Fruit fly (Drosophila melanogaster) whole organism, embryonic: Measurements from ENCODE around the gene JMJD4.

ENCODE experiments used
- Adf1 ChIP-seq: fragments of 200-800 bp; sonication (Bioruptor generic); IDR thresholded peaks from 2 replicates; pipeline ENCODE4 v1.3.6; 2022; ENCODE audit warnings: missing biosample characterization, missing genetic modification characterization
- Atf6 ChIP-seq: fragments of 200-800 bp; sonication (Bioruptor generic); IDR thresholded peaks from 2 replicates; pipeline ENCODE4 v1.3.6; 2022; ENCODE audit warnings: missing biosample characterization, missing genetic modification characterization
- B-H2 ChIP-seq: fragments of 200-800 bp; sonication (Bioruptor generic); optimal IDR thresholded peaks from 2 replicates; lab custom pipeline; 2018; ENCODE audit warnings: missing biosample characterization, mild to moderate bottlenecking, missing genetic modification characterization
- CG11093 ChIP-seq: fragments of 200-800 bp; sonication (Bioruptor generic); IDR thresholded peaks from 3 replicates; pipeline ENCODE4 v1.3.6; 2022; ENCODE audit warnings: missing biosample characterization, missing genetic modification characterization
- CG11398 ChIP-seq: fragments of 200-800 bp; sonication (Bioruptor generic); optimal IDR thresholded peaks from 2 replicates; lab custom pipeline; 2016; ENCODE audit warnings: missing biosample characterization, missing genetic modification characterization
- CG12659 ChIP-seq: fragments of 200-800 bp; sonication (Bioruptor generic); optimal IDR thresholded peaks from 3 replicates; lab custom pipeline; 2017; ENCODE audit warnings: mild to moderate bottlenecking, missing biosample characterization, missing genetic modification reagents, missing genetic modification characterization
- CG13296 ChIP-seq: fragments of 200-800 bp; sonication (Bioruptor generic); optimal IDR thresholded peaks from 3 replicates; lab custom pipeline; 2018; ENCODE audit warnings: missing biosample characterization, mild to moderate bottlenecking, missing genetic modification characterization
- CG13624 ChIP-seq: fragments of 200-800 bp; sonication (Bioruptor generic); optimal IDR thresholded peaks from 2 replicates; lab custom pipeline; 2016; ENCODE audit warnings: missing biosample characterization, missing genetic modification characterization
- CG14667 ChIP-seq: fragments of 200-800 bp; sonication (Bioruptor generic); IDR thresholded peaks from 2 replicates; pipeline ENCODE4 v1.3.6; 2022; ENCODE audit warnings: missing biosample characterization, missing genetic modification characterization
- CG17912 ChIP-seq: fragments of 200-800 bp; sonication (Bioruptor generic); optimal IDR thresholded peaks from 2 replicates; lab custom pipeline; 2018; ENCODE audit warnings: missing biosample characterization, mild to moderate bottlenecking, missing genetic modification characterization
- CG30431 ChIP-seq: fragments of 200-800 bp; sonication (Bioruptor generic); optimal IDR thresholded peaks from 2 replicates; lab custom pipeline; 2017; ENCODE audit warnings: missing biosample characterization, missing genetic modification characterization
- CG3163 ChIP-seq: fragments of 200-800 bp; sonication (Bioruptor generic); optimal IDR thresholded peaks from 3 replicates; lab custom pipeline; 2016; ENCODE audit warnings: missing biosample characterization, missing genetic modification characterization
- CG4854 ChIP-seq: fragments of 200-800 bp; sonication (Bioruptor generic); optimal IDR thresholded peaks from 2 replicates; lab custom pipeline; 2016; ENCODE audit warnings: missing biosample characterization, missing genetic modification characterization, inconsistent platforms
- CG6683 ChIP-seq: fragments of 200-800 bp; sonication (Bioruptor generic); optimal IDR thresholded peaks from 2 replicates; lab custom pipeline; 2017; ENCODE audit warnings: missing biosample characterization, mild to moderate bottlenecking, missing genetic modification characterization, missing genetic modification reagents
- CG6689 ChIP-seq: fragments of 200-800 bp; sonication (Bioruptor generic); IDR thresholded peaks from 2 replicates; pipeline ENCODE4 v1.3.6; 2022; ENCODE audit warnings: missing biosample characterization, missing genetic modification characterization
- CG7745 ChIP-seq: fragments of 200-800 bp; sonication (Bioruptor generic); optimal IDR thresholded peaks from 2 replicates; lab custom pipeline; 2018; ENCODE audit warnings: missing biosample characterization, mild to moderate bottlenecking, missing genetic modification characterization, moderate library complexity
- CG7786 ChIP-seq: fragments of 200-800 bp; sonication (Bioruptor generic); optimal IDR thresholded peaks from 2 replicates; lab custom pipeline; 2016; ENCODE audit warnings: missing biosample characterization, missing genetic modification characterization
- CG8290 ChIP-seq, 3 experiments: fragments of 200-800 bp; sonication (Bioruptor generic); optimal IDR thresholded peaks; 2 replicates each; lab custom pipeline; 2016 to 2019; ENCODE audit warnings: missing biosample characterization in 3 of 3, missing genetic modification characterization in 3 of 3, mild to moderate bottlenecking in 2 of 3, moderate library complexity in 1 of 3
- CoRest ChIP-seq: fragments of 200-800 bp; sonication (Bioruptor generic); optimal IDR thresholded peaks from 3 replicates; lab custom pipeline; 2018; ENCODE audit warnings: missing biosample characterization, mild to moderate bottlenecking, missing genetic modification characterization, moderate library complexity
- CrebB ChIP-seq: fragments of 200-800 bp; sonication (Bioruptor generic); optimal IDR thresholded peaks from 3 replicates; lab custom pipeline; 2018; ENCODE audit warnings: missing biosample characterization, mild to moderate bottlenecking, missing genetic modification characterization
- E2f1 ChIP-seq: fragments of 200-800 bp; sonication (Bioruptor generic); IDR thresholded peaks from 2 replicates; pipeline ENCODE4 v1.3.6; 2022; ENCODE audit warnings: missing biosample characterization, missing genetic modification characterization
- Gsc ChIP-seq: fragments of 200-800 bp; sonication (Bioruptor generic); IDR thresholded peaks from 2 replicates; pipeline ENCODE4 v1.3.6; 2022; ENCODE audit warnings: missing biosample characterization, missing genetic modification characterization
- Hmr ChIP-seq: fragments of 200-800 bp; sonication (Bioruptor generic); optimal IDR thresholded peaks from 3 replicates; lab custom pipeline; 2017; ENCODE audit warnings: mild to moderate bottlenecking, missing biosample characterization, missing genetic modification reagents, missing genetic modification characterization
- Meics ChIP-seq: fragments of 200-800 bp; sonication (Bioruptor generic); optimal IDR thresholded peaks from 2 replicates; lab custom pipeline; 2017; ENCODE audit warnings: missing biosample characterization, mild to moderate bottlenecking, missing genetic modification characterization
- NFAT ChIP-seq: fragments of 200-800 bp; sonication (Bioruptor generic); IDR thresholded peaks from 2 replicates; pipeline ENCODE4 v1.3.6; 2022; ENCODE audit warnings: missing biosample characterization, missing genetic modification characterization
- Rfx ChIP-seq: fragments of 200-800 bp; sonication (Bioruptor generic); IDR thresholded peaks from 2 replicates; pipeline ENCODE4 v1.3.6; 2022; ENCODE audit warnings: missing biosample characterization, missing genetic modification characterization
- Scr ChIP-seq: fragments of 200-800 bp; sonication (Bioruptor generic); IDR thresholded peaks from 2 replicates; pipeline ENCODE4 v1.3.6; 2022; ENCODE audit warnings: missing biosample characterization, missing genetic modification characterization; ENCODE audit not compliant: partially characterized antibody
- Sry-δ ChIP-seq: fragments of 200-800 bp; sonication (Bioruptor generic); optimal IDR thresholded peaks from 2 replicates; lab custom pipeline; 2016; ENCODE audit warnings: missing biosample characterization, missing genetic modification characterization
- TFAM ChIP-seq: fragments of 200-800 bp; sonication (Bioruptor generic); optimal IDR thresholded peaks from 2 replicates; lab custom pipeline; 2017; ENCODE audit warnings: missing biosample characterization, missing genetic modification characterization, inconsistent platforms
- Taf1 ChIP-seq: fragments of 200-800 bp; sonication (Bioruptor generic); IDR thresholded peaks from 2 replicates; pipeline ENCODE4 v1.3.6; 2022; ENCODE audit warnings: missing biosample characterization, missing genetic modification characterization
- aop ChIP-seq: fragments of 200-800 bp; sonication (Bioruptor generic); IDR thresholded peaks from 2 replicates; pipeline ENCODE4 v1.3.6; 2022; ENCODE audit warnings: missing biosample characterization, missing genetic modification characterization
- crp ChIP-seq, 2 experiments: fragments of 200-800 bp; sonication (Bioruptor generic); optimal IDR thresholded peaks; 2 replicates in 1 of 2; 3 replicates in 1 of 2; lab custom pipeline; 2017; ENCODE audit warnings: missing biosample characterization in 2 of 2, missing genetic modification characterization in 2 of 2, mild to moderate bottlenecking in 1 of 2, moderate library complexity in 1 of 2
- gcm2 ChIP-seq: fragments of 200-800 bp; sonication (Bioruptor generic); optimal IDR thresholded peaks from 2 replicates; lab custom pipeline; 2016; ENCODE audit warnings: missing biosample characterization, missing genetic modification characterization
- gfzf ChIP-seq: fragments of 200-800 bp; sonication (Bioruptor generic); optimal IDR thresholded peaks from 2 replicates; lab custom pipeline; 2016; ENCODE audit warnings: missing biosample characterization, mild to moderate bottlenecking, missing genetic modification characterization, moderate library complexity
- jigr1 ChIP-seq: fragments of 200-800 bp; sonication (Bioruptor generic); IDR thresholded peaks from 3 replicates; pipeline ENCODE4 v1.3.6; 2022; ENCODE audit warnings: missing biosample characterization, missing genetic modification characterization
- kah ChIP-seq: fragments of 200-800 bp; sonication (Bioruptor generic); optimal IDR thresholded peaks from 2 replicates; lab custom pipeline; 2018; ENCODE audit warnings: missing biosample characterization, mild to moderate bottlenecking, missing genetic modification characterization
- pho ChIP-seq: fragments of 200-800 bp; sonication (Bioruptor generic); optimal IDR thresholded peaks from 2 replicates; lab custom pipeline; 2016; ENCODE audit warnings: missing biosample characterization, missing genetic modification characterization
- psq ChIP-seq: fragments of 200-800 bp; sonication (Bioruptor generic); optimal IDR thresholded peaks from 2 replicates; lab custom pipeline; 2017; ENCODE audit warnings: missing biosample characterization, missing genetic modification characterization
- ranshi ChIP-seq: fragments of 200-800 bp; sonication (Bioruptor generic); IDR thresholded peaks from 2 replicates; pipeline ENCODE4 v1.3.6; 2022; ENCODE audit warnings: missing biosample characterization, missing genetic modification characterization
- sc ChIP-seq, 3 experiments: fragments of >200 bp in 2 of 3; fragments of 200-800 bp in 1 of 3; sonication (Bioruptor generic) in 1 of 3; optimal IDR thresholded peaks; 2 replicates in 2 of 3; 3 replicates in 1 of 3; lab custom pipeline; 2017; ENCODE audit warnings: mild to moderate bottlenecking in 1 of 3, missing biosample characterization in 1 of 3, missing genetic modification characterization in 1 of 3, missing genetic modification reagents in 1 of 3
- sens ChIP-seq: fragments of 200-800 bp; sonication (Bioruptor generic); peaks from one replicate; lab custom pipeline; 2016; ENCODE audit warnings: missing biosample characterization, missing genetic modification characterization
- sens-2 ChIP-seq: fragments of 200-800 bp; sonication (Bioruptor generic); IDR thresholded peaks from 2 replicates; pipeline ENCODE4 v1.3.6; 2022; ENCODE audit warnings: missing biosample characterization, missing genetic modification characterization
- sima ChIP-seq: fragments of 200-800 bp; sonication (Bioruptor generic); optimal IDR thresholded peaks from 2 replicates; lab custom pipeline; 2016; ENCODE audit warnings: missing biosample characterization, missing genetic modification characterization
- tgo ChIP-seq: fragments of 200-800 bp; sonication (Bioruptor generic); IDR thresholded peaks from 3 replicates; pipeline ENCODE4 v1.3.6; 2022; ENCODE audit warnings: missing biosample characterization, missing genetic modification characterization
- unpg ChIP-seq: fragments of 200-800 bp; sonication (Bioruptor generic); optimal IDR thresholded peaks from 3 replicates; lab custom pipeline; 2018; ENCODE audit warnings: missing biosample characterization, mild to moderate bottlenecking, missing genetic modification characterization, moderate library complexity
- vfl ChIP-seq: fragments of 200-800 bp; sonication (Bioruptor generic); optimal IDR thresholded peaks from 2 replicates; lab custom pipeline; 2016; ENCODE audit warnings: missing biosample characterization, missing genetic modification characterization
- vnd ChIP-seq: fragments of 200-800 bp; sonication (Bioruptor generic); IDR thresholded peaks from 3 replicates; pipeline ENCODE4 v1.3.6; 2022; ENCODE audit warnings: missing biosample characterization, missing genetic modification characterization; ENCODE audit not compliant: partially characterized antibody

JMJD4 gene

dm6 chr2L:18137591-18138247, 21.4 kb downstream of the JMJD4 start, which contains the start of gene kel (continued):
- no peak for TF ChIP-seq sc (optimal IDR thresholded peaks at IDR 0.05; lab: Kevin White, UChicago)
- TF ChIP-seq sc (GFP tag; optimal IDR thresholded peaks at IDR 0.05; lab: Kevin White, UChicago): no peak
- TF ChIP-seq Adf1 (GFP tag; lab: Robert Waterston, UW): no peak; the same call in 1 of the 2 replicates
- peak; percentile 56 for TF ChIP-seq CG17912 (GFP tag; lab: Kevin White, UChicago)
- TF ChIP-seq gcm2 (GFP tag; lab: Kevin White, UChicago): no peak
- 0 out of 2 replicates have a peak, but pooled peaks have one; percentile 36 for TF ChIP-seq Atf6 (GFP tag; lab: Robert Waterston, UW)

- peak; percentile 67 for TF ChIP-seq pho (GFP tag; lab: Kevin White, UChicago)
- TF ChIP-seq CG12659: peak; percentile 27
- no peak for TF ChIP-seq Sry-δ
- TF ChIP-seq vnd (GFP tag; lab: Robert Waterston, UW): no peak
- no peak for TF ChIP-seq CG6689
- TF ChIP-seq unpg (GFP tag; lab: Kevin White, UChicago): no peak
- TF ChIP-seq Gsc (GFP tag; lab: Robert Waterston, UW): no peak
- TF ChIP-seq B-H2 (GFP tag; lab: Kevin White, UChicago): peak; percentile 71
- TF ChIP-seq TFAM (GFP tag; lab: Kevin White, UChicago): no peak
- no peak for TF ChIP-seq vfl
- peak; percentile 75 for TF ChIP-seq Rfx
- TF ChIP-seq CG8290 (GFP tag; optimal IDR thresholded peaks at IDR 0.05; lab: Kevin White, UChicago): no peak
- peak in 1 of 2 experiments; percentile 70 for TF ChIP-seq CG8290 (tag; optimal IDR thresholded peaks at IDR 0.05; lab: Kevin White, UChicago)
- TF ChIP-seq Scr (GFP tag; lab: Robert Waterston, UW): no peak
- no peak for TF ChIP-seq sens-2
- no peak for TF ChIP-seq jigr1 (GFP tag; lab: Robert Waterston, UW)
- peak; percentile 33 for TF ChIP-seq CG4854 (GFP tag; lab: Kevin White, UChicago)
- peak; percentile 14 for TF ChIP-seq CG3163 (GFP tag; lab: Kevin White, UChicago)
- peak; percentile 18 for TF ChIP-seq CrebB
- TF ChIP-seq Hmr (GFP tag; lab: Kevin White, UChicago): peak; percentile 83
- TF ChIP-seq CG7745: no peak
- no peak for TF ChIP-seq sima (GFP tag; lab: Kevin White, UChicago)
- no peak for TF ChIP-seq tgo (GFP tag; lab: Robert Waterston, UW)
- TF ChIP-seq CG11398 (GFP tag; lab: Kevin White, UChicago): no peak
- TF ChIP-seq CG6683 (GFP tag; lab: Kevin White, UChicago): no peak
- peak; percentile 33; the same call in 1 of the 2 replicates for TF ChIP-seq ranshi (GFP tag; lab: Robert Waterston, UW)
- TF ChIP-seq Atf6 (GFP tag; lab: Robert Waterston, UW): peak; percentile 71; the same call in 1 of the 2 replicates
- TF ChIP-seq kah (GFP tag; lab: Kevin White, UChicago): no peak
- TF ChIP-seq Meics (GFP tag; lab: Kevin White, UChicago): peak; percentile 72
- no peak for TF ChIP-seq E2f1 (GFP tag; lab: Robert Waterston, UW)
- peak; percentile 37 for TF ChIP-seq CG13296 (GFP tag; lab: Kevin White, UChicago)
- TF ChIP-seq CG30431 (GFP tag; lab: Kevin White, UChicago): no peak
- no peak for TF ChIP-seq psq (GFP tag; lab: Kevin White, UChicago)
- no peak for TF ChIP-seq CG14667 (GFP tag; lab: Robert Waterston, UW)
- TF ChIP-seq CG7786 (GFP tag; lab: Kevin White, UChicago): peak; percentile 39
- no peak for TF ChIP-seq aop
- no peak for TF ChIP-seq crp (GFP tag; optimal IDR thresholded peaks at IDR 0.05; lab: Kevin White, UChicago)
- peak; percentile 19 for TF ChIP-seq CoRest (tag; lab: Kevin White, UChicago)
- peak; percentile 74 for TF ChIP-seq CG13624
- TF ChIP-seq gfzf: no peak
- no peak for TF ChIP-seq Taf1 (GFP tag; lab: Robert Waterston, UW)
- TF ChIP-seq CG11093 (GFP tag; lab: Robert Waterston, UW): no peak
- peak; percentile 80; the same call in 1 of the 2 replicates for TF ChIP-seq NFAT (GFP tag; lab: Robert Waterston, UW)
- TF ChIP-seq sens (GFP tag; lab: Kevin White, UChicago): peak; percentile 39
These were observed 22.6 kb downstream of the JMJD4 start for dm6 chr2L:18136427-18136857.
